Fruit fly (Drosophila melanogaster) whole organism, embryonic: ENCODE data around the gene Kdm5.

Experiments used
- BtbVII ChIP-seq: fragments of 200-800 bp; sonication (Bioruptor generic); optimal IDR thresholded peaks from 3 replicates; lab custom pipeline; 2017; ENCODE audit warnings: missing biosample characterization, mild to moderate bottlenecking, missing genetic modification characterization
- CG11093 ChIP-seq: fragments of 200-800 bp; sonication (Bioruptor generic); IDR thresholded peaks from 3 replicates; pipeline ENCODE4 v1.3.6; 2022; ENCODE audit warnings: missing biosample characterization, missing genetic modification characterization
- CG11398 ChIP-seq: fragments of 200-800 bp; sonication (Bioruptor generic); optimal IDR thresholded peaks from 2 replicates; lab custom pipeline; 2016; ENCODE audit warnings: missing biosample characterization, missing genetic modification characterization
- CG12219 ChIP-seq: fragments of 200-800 bp; sonication (Bioruptor generic); optimal IDR thresholded peaks from 3 replicates; lab custom pipeline; 2018; ENCODE audit warnings: missing biosample characterization, mild to moderate bottlenecking, missing genetic modification characterization
- CG12659 ChIP-seq: fragments of 200-800 bp; sonication (Bioruptor generic); optimal IDR thresholded peaks from 3 replicates; lab custom pipeline; 2017; ENCODE audit warnings: mild to moderate bottlenecking, missing biosample characterization, missing genetic modification reagents, missing genetic modification characterization
- CG13123 ChIP-seq: fragments of 200-800 bp; sonication (Bioruptor generic); optimal IDR thresholded peaks from 2 replicates; lab custom pipeline; 2016; ENCODE audit warnings: missing biosample characterization, missing genetic modification characterization
- CG13424 ChIP-seq: fragments of 200-800 bp; sonication (Bioruptor generic); optimal IDR thresholded peaks from 2 replicates; lab custom pipeline; 2019; ENCODE audit warnings: missing biosample characterization, mild to moderate bottlenecking, missing genetic modification characterization, moderate library complexity
- CG14710 ChIP-seq: fragments of 200-800 bp; sonication (Bioruptor generic); optimal IDR thresholded peaks from 3 replicates; lab custom pipeline; 2019; ENCODE audit warnings: missing biosample characterization, mild to moderate bottlenecking, missing genetic modification characterization, moderate library complexity
- CG15601 ChIP-seq: fragments of 200-800 bp; sonication (Bioruptor generic); optimal IDR thresholded peaks from 3 replicates; lab custom pipeline; 2019; ENCODE audit warnings: missing biosample characterization, mild to moderate bottlenecking, missing genetic modification characterization, moderate library complexity
- CG1647 ChIP-seq: fragments of 200-800 bp; sonication (Bioruptor generic); optimal IDR thresholded peaks from 3 replicates; lab custom pipeline; 2016; ENCODE audit warnings: missing biosample characterization, missing genetic modification characterization
- CG17359 ChIP-seq: fragments of 200-800 bp; sonication (Bioruptor generic); optimal IDR thresholded peaks from 3 replicates; lab custom pipeline; 2018; ENCODE audit warnings: missing biosample characterization, mild to moderate bottlenecking, missing genetic modification characterization, moderate library complexity
- CG18599 ChIP-seq: fragments of 200-800 bp; sonication (Bioruptor generic); optimal IDR thresholded peaks from 3 replicates; lab custom pipeline; 2017; ENCODE audit warnings: missing biosample characterization, missing genetic modification characterization, mild to moderate bottlenecking, moderate library complexity, missing genetic modification reagents
- CG34422 ChIP-seq: fragments of 200-800 bp; sonication (Bioruptor generic); IDR thresholded peaks from 3 replicates; pipeline ENCODE4 v1.3.6; 2022; ENCODE audit warnings: missing biosample characterization, missing genetic modification characterization
- CG3726 ChIP-seq: fragments of 200-800 bp; sonication (Bioruptor generic); IDR thresholded peaks from 3 replicates; pipeline ENCODE4, ENCODE4 v1.3.6; 2022; ENCODE audit warnings: missing biosample characterization, missing genetic modification characterization
- CG4360 ChIP-seq: fragments of 200-800 bp; sonication (Bioruptor generic); IDR thresholded peaks from 2 replicates; pipeline ENCODE4 v1.3.6; 2022; ENCODE audit warnings: missing biosample characterization, missing genetic modification characterization
- CG5180 ChIP-seq: fragments of 200-800 bp; sonication (Bioruptor generic); optimal IDR thresholded peaks from 3 replicates; lab custom pipeline; 2017; ENCODE audit warnings: missing biosample characterization, missing genetic modification characterization, mild to moderate bottlenecking, moderate library complexity, missing genetic modification reagents
- CG6272 ChIP-seq: fragments of 200-800 bp; sonication (Bioruptor generic); IDR thresholded peaks from 2 replicates; pipeline ENCODE4 v1.3.6; 2022; ENCODE audit warnings: missing biosample characterization, missing genetic modification characterization
- CG7556 ChIP-seq: fragments of 200-800 bp; sonication (Bioruptor generic); optimal IDR thresholded peaks from 2 replicates; lab custom pipeline; 2017; ENCODE audit warnings: missing biosample characterization, mild to moderate bottlenecking, missing genetic modification characterization
- CG8478 ChIP-seq: fragments of >200 bp; optimal IDR thresholded peaks from 2 replicates; lab custom pipeline; 2018
- CG9609 ChIP-seq: fragments of 200-800 bp; sonication (Bioruptor generic); optimal IDR thresholded peaks from 3 replicates; lab custom pipeline; 2016; ENCODE audit warnings: missing biosample characterization, missing genetic modification characterization
- D19B ChIP-seq: fragments of 200-800 bp; sonication (Bioruptor generic); optimal IDR thresholded peaks from 2 replicates; lab custom pipeline; 2017; ENCODE audit warnings: missing biosample characterization, mild to moderate bottlenecking, missing genetic modification characterization
- Doc3 ChIP-seq: fragments of 200-800 bp; sonication (Bioruptor generic); IDR thresholded peaks from 3 replicates; pipeline ENCODE4 v1.3.6; 2022; ENCODE audit warnings: missing biosample characterization, missing genetic modification characterization; ENCODE audit not compliant: partially characterized antibody
- Dp ChIP-seq: fragments of 200-800 bp; sonication (Bioruptor generic); optimal IDR thresholded peaks from 2 replicates; lab custom pipeline; 2018; ENCODE audit warnings: missing biosample characterization, mild to moderate bottlenecking, missing genetic modification characterization, moderate library complexity
- Dref ChIP-seq: fragments of 200-800 bp; sonication (Bioruptor generic); IDR thresholded peaks from 2 replicates; pipeline ENCODE4 v1.3.6; 2022; ENCODE audit warnings: missing biosample characterization, missing genetic modification characterization
- Lpt ChIP-seq: fragments of >200 bp; optimal IDR thresholded peaks from 2 replicates; lab custom pipeline; 2018; ENCODE audit warnings: missing biosample characterization, missing genetic modification characterization
- Neu2 ChIP-seq: fragments of 200-800 bp; sonication (Bioruptor generic); optimal IDR thresholded peaks from 3 replicates; lab custom pipeline; 2016; ENCODE audit warnings: missing biosample characterization, missing genetic modification characterization, borderline replicate concordance
- Nf-YB ChIP-seq: fragments of 200-800 bp; sonication (Bioruptor generic); optimal IDR thresholded peaks from 3 replicates; lab custom pipeline; 2019; ENCODE audit warnings: missing biosample characterization, mild to moderate bottlenecking, missing genetic modification characterization, moderate library complexity
- Opbp ChIP-seq: fragments of 200-800 bp; sonication (Bioruptor generic); IDR thresholded peaks from 3 replicates; pipeline ENCODE4 v1.3.6; 2022; ENCODE audit warnings: missing biosample characterization, missing genetic modification characterization; ENCODE audit not compliant: partially characterized antibody
- Stat92E ChIP-seq, 3 experiments: fragments of >200 bp in 2 of 3; fragments of 200-800 bp in 1 of 3; sonication (Bioruptor generic) in 1 of 3; optimal IDR thresholded peaks; 2 replicates each; lab custom pipeline; 2017 to 2019; ENCODE audit warnings: missing biosample characterization in 3 of 3, missing genetic modification characterization in 3 of 3, mild to moderate bottlenecking in 1 of 3, moderate library complexity in 1 of 3
- Vsx1 ChIP-seq: fragments of 200-800 bp; sonication (Bioruptor generic); optimal IDR thresholded peaks from 2 replicates; lab custom pipeline; 2017; ENCODE audit warnings: missing biosample characterization, mild to moderate bottlenecking, missing genetic modification characterization, missing genetic modification reagents
- chm ChIP-seq: fragments of 200-800 bp; sonication (Bioruptor generic); IDR thresholded peaks from 2 replicates; pipeline ENCODE4 v1.3.6; 2022; ENCODE audit warnings: missing biosample characterization, missing genetic modification characterization
- ci ChIP-seq: fragments of 200-800 bp; sonication (Bioruptor generic); IDR thresholded peaks from 3 replicates; pipeline ENCODE4 v1.3.6; 2022; ENCODE audit warnings: missing biosample characterization, missing genetic modification characterization
- cwo ChIP-seq: fragments of 200-800 bp; sonication (Bioruptor generic); optimal IDR thresholded peaks from 3 replicates; lab custom pipeline; 2017; ENCODE audit warnings: missing biosample characterization, missing genetic modification characterization, mild to moderate bottlenecking, moderate library complexity, missing genetic modification reagents
- dati ChIP-seq: fragments of 200-800 bp; sonication (Bioruptor generic); IDR thresholded peaks from 2 replicates; pipeline ENCODE4 v1.3.6; 2022; ENCODE audit warnings: missing biosample characterization, missing genetic modification characterization
- fd96Cb ChIP-seq: fragments of 200-800 bp; sonication (Bioruptor generic); optimal IDR thresholded peaks from 2 replicates; lab custom pipeline; 2018; ENCODE audit warnings: missing biosample characterization, mild to moderate bottlenecking, missing genetic modification characterization, moderate library complexity
- grn ChIP-seq: fragments of 200-800 bp; sonication (Bioruptor generic); optimal IDR thresholded peaks from 3 replicates; lab custom pipeline; 2017; ENCODE audit warnings: missing biosample characterization, missing genetic modification characterization
- gt ChIP-seq: fragments of 200-800 bp; sonication (Bioruptor generic); IDR thresholded peaks from 2 replicates; pipeline ENCODE4 v1.3.6; 2022; ENCODE audit warnings: missing biosample characterization, missing genetic modification characterization
- hkb ChIP-seq, 2 experiments: fragments of 200-800 bp in 1 of 2; fragments of >200 bp in 1 of 2; sonication (Bioruptor generic) in 1 of 2; IDR thresholded peaks in 1 of 2; optimal IDR thresholded peaks in 1 of 2; 2 replicates each; pipeline versions ENCODE4 v1.3.6 to Lab custom; 2017 to 2022; ENCODE audit warnings: missing biosample characterization in 1 of 2, missing genetic modification characterization in 1 of 2
- insv ChIP-seq, 2 experiments: fragments of 200-800 bp; sonication (Bioruptor generic); optimal IDR thresholded peaks; 3 replicates each; lab custom pipeline; 2016 to 2018; ENCODE audit warnings: missing biosample characterization in 2 of 2, missing genetic modification characterization in 2 of 2
- inv ChIP-seq: fragments of 200-800 bp; sonication (Bioruptor generic); IDR thresholded peaks from 2 replicates; pipeline ENCODE4 v1.3.6; 2022; ENCODE audit warnings: missing biosample characterization, missing genetic modification characterization; ENCODE audit not compliant: partially characterized antibody
- kah ChIP-seq: fragments of 200-800 bp; sonication (Bioruptor generic); optimal IDR thresholded peaks from 2 replicates; lab custom pipeline; 2018; ENCODE audit warnings: missing biosample characterization, mild to moderate bottlenecking, missing genetic modification characterization
- kay ChIP-seq: fragments of 200-800 bp; sonication (Bioruptor generic); optimal IDR thresholded peaks from 2 replicates; lab custom pipeline; 2016; ENCODE audit warnings: missing biosample characterization, missing genetic modification characterization
- psq ChIP-seq: fragments of 200-800 bp; sonication (Bioruptor generic); optimal IDR thresholded peaks from 2 replicates; lab custom pipeline; 2017; ENCODE audit warnings: missing biosample characterization, missing genetic modification characterization
- repo ChIP-seq: fragments of 200-800 bp; sonication (Bioruptor generic); optimal IDR thresholded peaks from 2 replicates; lab custom pipeline; 2016; ENCODE audit warnings: missing biosample characterization, missing genetic modification characterization
- sd ChIP-seq: fragments of 200-800 bp; sonication (Bioruptor generic); optimal IDR thresholded peaks from 3 replicates; lab custom pipeline; 2018; ENCODE audit warnings: missing biosample characterization, mild to moderate bottlenecking, missing genetic modification characterization, moderate library complexity
- so ChIP-seq: fragments of 200-800 bp; sonication (Bioruptor generic); IDR thresholded peaks from 3 replicates; pipeline ENCODE4 v1.3.6; 2022; ENCODE audit warnings: missing biosample characterization, missing genetic modification characterization
- usp ChIP-seq: fragments of >200 bp; optimal IDR thresholded peaks from 2 replicates; lab custom pipeline; 2017; ENCODE audit warnings: missing biosample characterization, missing genetic modification characterization
- vfl ChIP-seq: fragments of 200-800 bp; sonication (Bioruptor generic); optimal IDR thresholded peaks from 2 replicates; lab custom pipeline; 2016; ENCODE audit warnings: missing biosample characterization, missing genetic modification characterization
- wdn ChIP-seq: fragments of 200-800 bp; sonication (Bioruptor generic); IDR thresholded peaks from 2 replicates; pipeline ENCODE4 v1.3.6; 2022; ENCODE audit warnings: missing biosample characterization, missing genetic modification characterization
- z ChIP-seq: fragments of 200-800 bp; sonication (Bioruptor generic); IDR thresholded peaks from 3 replicates; pipeline ENCODE4 v1.3.6; 2022; ENCODE audit warnings: missing biosample characterization, missing genetic modification characterization

Gene Kdm5

dm6 chr2L:5980862-5981432 is 18.4 kb downstream of the Kdm5 start, which contains the start of gene chic (continued):
- TF ChIP-seq CG12659 (GFP tag; lab: Kevin White, UChicago), result peak; percentile 14
- TF ChIP-seq kah (GFP tag; lab: Kevin White, UChicago), result no peak
- TF ChIP-seq CG34422 (GFP tag; lab: Robert Waterston, UW), result no peak
- TF ChIP-seq kay (GFP tag; lab: Kevin White, UChicago), result no peak
- no peak for TF ChIP-seq CG14710 (tag; lab: Kevin White, UChicago)
- no peak for TF ChIP-seq Dref (GFP tag; lab: Robert Waterston, UW)
- TF ChIP-seq CG11398 (GFP tag; lab: Kevin White, UChicago), result peak; percentile 7
- no peak for TF ChIP-seq cwo
- no peak for TF ChIP-seq CG5180 (GFP tag; lab: Kevin White, UChicago)
- TF ChIP-seq Stat92E (GFP tag; optimal IDR thresholded peaks at IDR 0.05; lab: Kevin White, UChicago), result peak in 1 of 3 experiments; percentile 93
- no peak for TF ChIP-seq CG11093 (GFP tag; lab: Robert Waterston, UW)
- peak; percentile 8 for TF ChIP-seq vfl (GFP tag; lab: Kevin White, UChicago)
- no peak for TF ChIP-seq wdn (GFP tag; lab: Robert Waterston, UW)
- TF ChIP-seq Opbp (GFP tag; lab: Robert Waterston, UW), result no peak
- TF ChIP-seq BtbVII (GFP tag; lab: Kevin White, UChicago), result no peak
- no peak for TF ChIP-seq CG15601 (tag; lab: Kevin White, UChicago)
- 0 out of 2 replicates have a peak, but pooled peaks have one; percentile 10 for TF ChIP-seq CG6272
- no peak for TF ChIP-seq CG7556
- peak; percentile 38 for TF ChIP-seq CG1647 (GFP tag; lab: Kevin White, UChicago)
- TF ChIP-seq z, result no peak
- no peak for TF ChIP-seq sd (tag; lab: Kevin White, UChicago)
- TF ChIP-seq Lpt (GFP tag; lab: Kevin White, UChicago), result no peak
- peak; percentile 16 for TF ChIP-seq CG18599 (GFP tag; lab: Kevin White, UChicago)
- no peak for TF ChIP-seq usp
- no peak for TF ChIP-seq Nf-YB (GFP tag; lab: Kevin White, UChicago)
- no peak for TF ChIP-seq Doc3
- peak; percentile 45 for TF ChIP-seq Dp (GFP tag; lab: Kevin White, UChicago)
- no peak for TF ChIP-seq ci
- TF ChIP-seq gt (GFP tag; lab: Robert Waterston, UW), result no peak
- no peak for TF ChIP-seq CG4360 (GFP tag; lab: Robert Waterston, UW)
- no peak for TF ChIP-seq Neu2
- TF ChIP-seq D19B (GFP tag; lab: Kevin White, UChicago), result no peak
- TF ChIP-seq CG17359 (tag; lab: Kevin White, UChicago), result no peak
- no peak for TF ChIP-seq grn (GFP tag; lab: Kevin White, UChicago)
- no peak for TF ChIP-seq so (GFP tag; lab: Robert Waterston, UW)
- no peak for TF ChIP-seq CG3726 (GFP tag; lab: Robert Waterston, UW)
- TF ChIP-seq dati (GFP tag; lab: Robert Waterston, UW), result no peak
- TF ChIP-seq inv (GFP tag; lab: Robert Waterston, UW), result no peak
- TF ChIP-seq CG8478 (lab: Kevin White, UChicago), result peak; percentile 28
- TF ChIP-seq Vsx1, result no peak
- TF ChIP-seq repo (GFP tag; lab: Kevin White, UChicago), result peak; percentile 2
- TF ChIP-seq insv (GFP tag; optimal IDR thresholded peaks at IDR 0.05; lab: Kevin White, UChicago), result no peak
- no peak for TF ChIP-seq CG13123 (GFP tag; lab: Kevin White, UChicago)
- no peak for TF ChIP-seq hkb (optimal IDR thresholded peaks at IDR 0.05; lab: Kevin White, UChicago)
- no peak for TF ChIP-seq hkb (GFP tag; IDR thresholded peaks at IDR 0.05; lab: Robert Waterston, UW)
- no peak for TF ChIP-seq chm (GFP tag; lab: Robert Waterston, UW)
- TF ChIP-seq psq, result no peak
- no peak for TF ChIP-seq fd96Cb
- peak; percentile 37 for TF ChIP-seq CG13424 (tag; lab: Kevin White, UChicago)
- no peak for TF ChIP-seq CG12219 (GFP tag; lab: Kevin White, UChicago)
- no peak for TF ChIP-seq CG9609
